Worm (Caenorhabditis elegans) whole organism, L2 larva: Measurements from ENCODE around the gene B0281.3.

Experiments
- ceh-82 ChIP-seq: fragments of 150-350 bp; optimal IDR thresholded peaks from 2 replicates; lab custom pipeline; 2014; ENCODE audit warnings: missing biosample characterization, missing genetic modification characterization
- elt-1 ChIP-seq: fragments of 150-350 bp; optimal IDR thresholded peaks from 2 replicates; lab custom pipeline; 2014; ENCODE audit warnings: missing biosample characterization, missing genetic modification characterization
- nhr-11 ChIP-seq: fragments of 150-350 bp; optimal IDR thresholded peaks from 2 replicates; lab custom pipeline; 2014; ENCODE audit warnings: missing biosample characterization, missing genetic modification characterization
- nhr-237 ChIP-seq: fragments of 150-350 bp; optimal IDR thresholded peaks from 2 replicates; lab custom pipeline; 2014; ENCODE audit warnings: missing biosample characterization, missing genetic modification characterization
- zag-1 ChIP-seq: fragments of 150-350 bp; optimal IDR thresholded peaks from 2 replicates; lab custom pipeline; 2014; ENCODE audit warnings: missing biosample characterization, missing genetic modification characterization

- TF ChIP-seq zag-1 (tag; lab: Kevin White, UChicago), result no peak
- TF ChIP-seq nhr-237 (tag; lab: Kevin White, UChicago), result no peak
- no peak for TF ChIP-seq ceh-82 (tag; lab: Kevin White, UChicago)
- TF ChIP-seq nhr-11 (tag; lab: Kevin White, UChicago), result no peak
- no peak for TF ChIP-seq elt-1 (tag; lab: Kevin White, UChicago)
Observed at ce11 chrII:2298742-2299141, 8.1 kb upstream of the B0281.3 start, which contains the start of gene B0281.4.
